Fruit fly (Drosophila melanogaster) whole organism, wandering third instar larva: ENCODE data around the gene dachs.
A peak's percentile ranks its signal among the peaks of the same experiment; 100 is the strongest.

Experiments
- Abd-B ChIP-seq: fragments of >200 bp; optimal IDR thresholded peaks from 2 replicates; lab custom pipeline; 2017; ENCODE audit warnings: missing biosample characterization, missing genetic modification characterization
- CG32264 ChIP-seq: fragments of 200-800 bp; sonication (Bioruptor generic); optimal IDR thresholded peaks from 2 replicates; lab custom pipeline; 2016; ENCODE audit warnings: missing biosample characterization, missing genetic modification characterization
- CG9705 ChIP-seq: fragments of 200-800 bp; sonication (Bioruptor generic); optimal IDR thresholded peaks from 2 replicates; lab custom pipeline; 2018; ENCODE audit warnings: missing biosample characterization, mild to moderate bottlenecking, missing genetic modification characterization
- CrebA ChIP-seq: fragments of 200-800 bp; sonication (Bioruptor generic); optimal IDR thresholded peaks from 2 replicates; lab custom pipeline; 2016; ENCODE audit warnings: missing biosample characterization, mild to moderate bottlenecking, missing genetic modification characterization, borderline replicate concordance
- Dfd ChIP-seq: fragments of >200 bp; optimal IDR thresholded peaks from 2 replicates; lab custom pipeline; 2017; ENCODE audit warnings: missing biosample characterization, missing genetic modification characterization
- Dif ChIP-seq: fragments of 200-275, 200-300 bp; sonication (Bioruptor generic); optimal IDR thresholded peaks from 2 replicates; lab custom pipeline; 2018; ENCODE audit warnings: missing biosample characterization, missing genetic modification characterization; ENCODE audit not compliant: partially characterized antibody
- GATAd ChIP-seq: sonication (Bioruptor generic); optimal IDR thresholded peaks from 2 replicates; lab custom pipeline; 2016; ENCODE audit warnings: missing biosample characterization, missing genetic modification characterization
- HLH106 ChIP-seq: fragments of 200-800 bp; optimal IDR thresholded peaks from 3 replicates; lab custom pipeline; 2019; ENCODE audit warnings: missing biosample characterization, mild to moderate bottlenecking, missing genetic modification characterization, moderate library complexity
- Hnf4 ChIP-seq: fragments of 200-800 bp; sonication (Bioruptor generic); optimal IDR thresholded peaks from 2 replicates; lab custom pipeline; 2016; ENCODE audit warnings: missing biosample characterization, mild to moderate bottlenecking, missing genetic modification characterization
- Hr78 ChIP-seq: fragments of >200 bp; optimal IDR thresholded peaks from 2 replicates; lab custom pipeline; 2017; ENCODE audit warnings: missing biosample characterization, missing genetic modification characterization
- Hr83 ChIP-seq: fragments of 200-300 bp; sonication (Bioruptor generic); optimal IDR thresholded peaks from 2 replicates; lab custom pipeline; 2016; ENCODE audit warnings: missing biosample characterization, mild to moderate bottlenecking, missing genetic modification characterization, moderate library complexity; ENCODE audit not compliant: poor library complexity, severe bottlenecking
- Jra ChIP-seq: sonication (Bioruptor generic); optimal IDR thresholded peaks from 2 replicates; lab custom pipeline; 2016; ENCODE audit warnings: missing biosample characterization, missing genetic modification characterization
- Mio ChIP-seq: sonication (Bioruptor generic); optimal IDR thresholded peaks from 2 replicates; lab custom pipeline; 2016; ENCODE audit warnings: missing biosample characterization, missing genetic modification characterization
- Myc ChIP-seq: fragments of >200 bp; optimal IDR thresholded peaks from 2 replicates; lab custom pipeline; 2017
- N ChIP-seq: fragments of >200 bp; optimal IDR thresholded peaks from 2 replicates; lab custom pipeline; 2018; ENCODE audit warnings: missing biosample characterization, missing external identifiers, missing genetic modification characterization
- OdsH ChIP-seq: fragments of 200-800 bp; sonication (Bioruptor generic); optimal IDR thresholded peaks from 2 replicates; lab custom pipeline; 2016; ENCODE audit warnings: missing biosample characterization, mild to moderate bottlenecking, missing genetic modification characterization
- Rel ChIP-seq, 2 experiments: fragments of 200-800 bp; sonication (Bioruptor generic) in 1 of 2; optimal IDR thresholded peaks; 2 replicates in 1 of 2; 3 replicates in 1 of 2; lab custom pipeline; 2016 to 2019; ENCODE audit warnings: mild to moderate bottlenecking in 2 of 2, missing biosample characterization in 2 of 2, missing genetic modification characterization in 2 of 2, moderate library complexity in 1 of 2
- Sp1 ChIP-seq: fragments of 200-800 bp; sonication (Bioruptor generic); optimal IDR thresholded peaks from 3 replicates; lab custom pipeline; 2019; ENCODE audit warnings: missing biosample characterization, mild to moderate bottlenecking, missing genetic modification characterization, moderate library complexity
- Vsx2 ChIP-seq: fragments of 200-300, 225-300 bp; sonication (Bioruptor generic); optimal IDR thresholded peaks from 2 replicates; lab custom pipeline; 2018; ENCODE audit warnings: missing biosample characterization, missing genetic modification characterization; ENCODE audit not compliant: partially characterized antibody
- br ChIP-seq: fragments of 200-800 bp; sonication (Bioruptor generic); optimal IDR thresholded peaks from 2 replicates; lab custom pipeline; 2016; ENCODE audit warnings: missing biosample characterization, missing genetic modification characterization
- brk ChIP-seq: fragments of 200-800 bp; sonication (Bioruptor generic); optimal IDR thresholded peaks from 2 replicates; lab custom pipeline; 2016; ENCODE audit warnings: missing biosample characterization, mild to moderate bottlenecking, missing genetic modification characterization
- dl ChIP-seq, 2 experiments: fragments of 175-275, 200-275 bp in 1 of 2; fragments of 200-275 bp in 1 of 2; sonication (Bioruptor generic); optimal IDR thresholded peaks; lab custom pipeline; 2018; ENCODE audit warnings: mild to moderate bottlenecking in 2 of 2, missing biosample characterization in 2 of 2, missing genetic modification characterization in 2 of 2, moderate library complexity in 2 of 2; ENCODE audit not compliant: partially characterized antibody in 2 of 2, insufficient read depth in 1 of 2
- dmrt93B ChIP-seq: fragments of 200-800 bp; sonication (Bioruptor generic); optimal IDR thresholded peaks from 2 replicates; lab custom pipeline; 2018; ENCODE audit warnings: missing biosample characterization, mild to moderate bottlenecking, missing genetic modification characterization
- dsf ChIP-seq: sonication (Bioruptor generic); optimal IDR thresholded peaks from 2 replicates; lab custom pipeline; 2016; ENCODE audit warnings: missing biosample characterization, missing genetic modification characterization, borderline replicate concordance
- ey ChIP-seq: fragments of 200-800 bp; sonication (Bioruptor generic); optimal IDR thresholded peaks from 2 replicates; lab custom pipeline; 2016; ENCODE audit warnings: missing biosample characterization, missing genetic modification characterization
- foxo ChIP-seq, 2 experiments: fragments of 200-800 bp; sonication (Bioruptor generic); optimal IDR thresholded peaks; 2 replicates in 1 of 2; 3 replicates in 1 of 2; lab custom pipeline; 2016 to 2017; ENCODE audit warnings: missing biosample characterization in 2 of 2, missing genetic modification characterization in 2 of 2
- fru ChIP-seq: fragments of 200-800 bp; sonication (Bioruptor generic); optimal IDR thresholded peaks from 3 replicates; lab custom pipeline; 2016; ENCODE audit warnings: missing biosample characterization, mild to moderate bottlenecking, missing genetic modification characterization
- h ChIP-seq: fragments of 200-800 bp; sonication (Bioruptor generic); optimal IDR thresholded peaks from 3 replicates; lab custom pipeline; 2016; ENCODE audit warnings: missing biosample characterization, mild to moderate bottlenecking, missing genetic modification characterization
- jim ChIP-seq: fragments of 175-275, 200-325 bp; sonication (Bioruptor generic); optimal IDR thresholded peaks from 2 replicates; lab custom pipeline; 2016; ENCODE audit warnings: missing biosample characterization, mild to moderate bottlenecking, missing genetic modification characterization
- lola ChIP-seq: fragments of >200 bp; optimal IDR thresholded peaks from 2 replicates; lab custom pipeline; 2017; ENCODE audit warnings: missing biosample characterization, missing genetic modification characterization
- pan ChIP-seq: fragments of >200 bp; optimal IDR thresholded peaks from 2 replicates; lab custom pipeline; 2017
- psq ChIP-seq: fragments of 200-800 bp; sonication (Bioruptor generic); optimal IDR thresholded peaks from 3 replicates; lab custom pipeline; 2017; ENCODE audit warnings: missing biosample characterization, mild to moderate bottlenecking, missing genetic modification characterization, moderate library complexity
- rgr ChIP-seq: fragments of 200-800 bp; sonication (Bioruptor generic); optimal IDR thresholded peaks from 3 replicates; lab custom pipeline; 2016; ENCODE audit warnings: missing biosample characterization, mild to moderate bottlenecking, missing genetic modification characterization
- sage ChIP-seq: fragments of 200-800 bp; sonication (Bioruptor generic); optimal IDR thresholded peaks from 2 replicates; lab custom pipeline; 2016; ENCODE audit warnings: missing biosample characterization, mild to moderate bottlenecking, missing genetic modification characterization
- sv ChIP-seq: fragments of 200-800 bp; sonication (Bioruptor generic); optimal IDR thresholded peaks from 3 replicates; lab custom pipeline; 2016; ENCODE audit warnings: missing biosample characterization, missing genetic modification characterization
- tai ChIP-seq: sonication (Bioruptor generic); optimal IDR thresholded peaks from 2 replicates; lab custom pipeline; 2016; ENCODE audit warnings: missing biosample characterization, missing genetic modification characterization
- usp ChIP-seq: fragments of >200 bp; optimal IDR thresholded peaks from 2 replicates; lab custom pipeline; 2017; ENCODE audit warnings: missing biosample characterization, missing genetic modification characterization
- woc ChIP-seq: sonication (Bioruptor generic); optimal IDR thresholded peaks from 2 replicates; lab custom pipeline; 2016; ENCODE audit warnings: missing biosample characterization, mild to moderate bottlenecking, missing genetic modification characterization

The dachs gene

dm6 chr2L:8477971-8478370 is 11.4 kb downstream of the dachs start:
- TF ChIP-seq Myc (peak; percentile 74), ey (no peak), N (GFP tag; lab: Kevin White, UChicago) (peak; percentile 83), foxo (GFP tag; optimal IDR thresholded peaks at IDR 0.05; lab: Kevin White, UChicago) (no peak)

- TF ChIP-seq CrebA (GFP tag; lab: Kevin White, UChicago) (no peak), GATAd (no peak), dl (GFP tag; optimal IDR thresholded peaks at IDR 0.05; lab: Kevin White, UChicago; ENCODE audit: insufficient read depth in 1 of 2, partially characterized antibody in 2 of 2) (peak; percentile 68 to 70), dsf (GFP tag; lab: Kevin White, UChicago) (no peak), Myc (no peak), rgr (GFP tag; lab: Kevin White, UChicago) (no peak), woc (no peak), Jra (GFP tag; lab: Kevin White, UChicago) (no peak), Hr83 (peak; percentile 37), Hnf4 (GFP tag; lab: Kevin White, UChicago) (no peak), Vsx2 (GFP tag; lab: Kevin White, UChicago) (peak; percentile 29), Dif (GFP tag; lab: Kevin White, UChicago) (peak; percentile 73), br (GFP tag; lab: Kevin White, UChicago) (no peak), ey (no peak)
These were observed 11.8 kb downstream of the dachs start for dm6 chr2L:8478379-8478778.

dm6 chr2L:8478911-8479706 is 12.5 kb downstream of the dachs start:
- peak; percentile 45 for TF ChIP-seq psq (GFP tag; lab: Kevin White, UChicago)
- TF ChIP-seq Myc: no peak
- no peak for TF ChIP-seq OdsH (GFP tag; lab: Kevin White, UChicago)
- TF ChIP-seq woc: no peak
- no peak for TF ChIP-seq dl (GFP tag; optimal IDR thresholded peaks at IDR 0.05; lab: Kevin White, UChicago; ENCODE audit: insufficient read depth in 1 of 2, partially characterized antibody in 2 of 2)
- peak; percentile 90 for TF ChIP-seq CrebA (GFP tag; lab: Kevin White, UChicago)
- no peak for TF ChIP-seq rgr (GFP tag; lab: Kevin White, UChicago)
- no peak for TF ChIP-seq sv (GFP tag; lab: Kevin White, UChicago)
- no peak for TF ChIP-seq jim (GFP tag; lab: Kevin White, UChicago)
- peak; percentile 84 for TF ChIP-seq Sp1
- no peak for TF ChIP-seq ey
- TF ChIP-seq usp (GFP tag; lab: Kevin White, UChicago): no peak
- no peak for TF ChIP-seq Mio
- TF ChIP-seq pan (lab: Kevin White, UChicago): no peak
- no peak for TF ChIP-seq dsf (GFP tag; lab: Kevin White, UChicago)
- TF ChIP-seq Jra (GFP tag; lab: Kevin White, UChicago): no peak
- no peak for TF ChIP-seq CG32264 (GFP tag; lab: Kevin White, UChicago)
- TF ChIP-seq h: no peak
- TF ChIP-seq Dfd (GFP tag; lab: Kevin White, UChicago): no peak
- no peak for TF ChIP-seq Dif (GFP tag; lab: Kevin White, UChicago)
- TF ChIP-seq Hr78: no peak
- peak; percentile 10 for TF ChIP-seq fru (GFP tag; lab: Kevin White, UChicago)
- TF ChIP-seq Rel (GFP tag; optimal IDR thresholded peaks at IDR 0.05; lab: Kevin White, UChicago): peak; percentile 86
- TF ChIP-seq Rel (tag; optimal IDR thresholded peaks at IDR 0.05; lab: Kevin White, UChicago): peak; percentile 3
- no peak for TF ChIP-seq Hr83
- TF ChIP-seq CG9705: no peak
- no peak for TF ChIP-seq Abd-B
- TF ChIP-seq foxo (GFP tag; optimal IDR thresholded peaks at IDR 0.05; lab: Kevin White, UChicago): no peak
- no peak for TF ChIP-seq GATAd
- TF ChIP-seq HLH106 (tag; lab: Kevin White, UChicago): no peak
- TF ChIP-seq Hnf4 (GFP tag; lab: Kevin White, UChicago): no peak
- TF ChIP-seq tai (GFP tag; lab: Kevin White, UChicago): no peak
- no peak for TF ChIP-seq lola (GFP tag; lab: Kevin White, UChicago)
- TF ChIP-seq brk (GFP tag; lab: Kevin White, UChicago): peak; percentile 67
- TF ChIP-seq dmrt93B (GFP tag; lab: Kevin White, UChicago): no peak
- no peak for TF ChIP-seq br (GFP tag; lab: Kevin White, UChicago)
- TF ChIP-seq sage: peak; percentile 47
- peak; percentile 13 for TF ChIP-seq Vsx2 (GFP tag; lab: Kevin White, UChicago)
- TF ChIP-seq N (GFP tag; lab: Kevin White, UChicago): no peak
